Worm (Caenorhabditis elegans): ENCODE results near the gene T06C12.9.
"Not testable (repeated sequence)": the region's sequence is repeated elsewhere in the genome, so short reads cannot be mapped to it uniquely, and the experiment has no call there.

T06C12.9 gene

ce11 chrV:15885967-15886366 is at the start of gene T06C12.9:
TSS of gene T06C12.9 (minus strand) at chrV:15886067.
- no peak for TF ChIP-seq F13H6.1 (tag; optimal IDR thresholded peaks at IDR 0.05)
- TF ChIP-seq ets-4 (tag; optimal IDR thresholded peaks at IDR 0.05) = no peak
- no peak for TF ChIP-seq hlh-6 (tag; optimal IDR thresholded peaks at IDR 0.05)
- no peak for TF ChIP-seq nfya-1 (tag; optimal IDR thresholded peaks at IDR 0.05)
- TF ChIP-seq mec-3 (tag; optimal IDR thresholded peaks at IDR 0.05; ENCODE audit: borderline replicate concordance) = no peak
- no peak for TF ChIP-seq ztf-16 (tag; optimal IDR thresholded peaks at IDR 0.05)

- TF ChIP-seq unc-3 (GFP tag; conservative IDR thresholded peaks at IDR 0.05) (no peak), unc-3 (tag; optimal IDR thresholded peaks at IDR 0.05) (no peak), unc-42 (tag; optimal IDR thresholded peaks at IDR 0.05) (no peak), sdc-2 (tag; optimal IDR thresholded peaks at IDR 0.05) (no peak), ttx-3 (tag; optimal IDR thresholded peaks at IDR 0.05) (no peak), nhr-232 (tag; optimal IDR thresholded peaks at IDR 0.05) (no peak), ceh-18 (tag; optimal IDR thresholded peaks at IDR 0.05) (no peak), Y22D7AL.16 (tag; optimal IDR thresholded peaks at IDR 0.05) (no peak), pax-1 (tag; optimal IDR thresholded peaks at IDR 0.05) (no peak), tbx-7 (tag; optimal IDR thresholded peaks at IDR 0.05) (no peak), che-1 (tag; optimal IDR thresholded peaks at IDR 0.05) (no peak), F13H6.1 (tag; optimal IDR thresholded peaks at IDR 0.05) (no peak), sox-4 (tag; optimal IDR thresholded peaks at IDR 0.05) (no peak)
Observed at ce11 chrV:15932390-15932789, 46.5 kb upstream of the T06C12.9 start, which contains the start of gene srw-26. TSS of gene srw-26 (minus strand) at chrV:15932490.

- TF ChIP-seq odd-2 (tag; optimal IDR thresholded peaks at IDR 0.05); ceh-45 (GFP tag; IDR thresholded peaks at IDR 0.05); ceh-2 (tag; optimal IDR thresholded peaks at IDR 0.05): not testable (repeated sequence)
Observed at ce11 chrV:15929882-15930281, 44.0 kb upstream of the T06C12.9 start, which contains the start of gene srbc-77. TSS of gene srbc-77 (plus strand) at chrV:15930182.

ce11 chrV:15928325-15928724 is 42.5 kb upstream of the T06C12.9 start, which contains the start of gene pzf-1:
TSS of gene pzf-1 (minus strand) at chrV:15928425.
- TF ChIP-seq fkh-6 (tag; optimal IDR thresholded peaks at IDR 0.05) (no peak), dmd-4 (tag; optimal IDR thresholded peaks at IDR 0.05; ENCODE audit: borderline replicate concordance) (no peak), gmeb-2 (tag; optimal IDR thresholded peaks at IDR 0.05) (no peak), hlh-8 (tag; optimal IDR thresholded peaks at IDR 0.05) (no peak), T23F11.4 (GFP tag; optimal IDR thresholded peaks at IDR 0.05) (no peak), syd-9 (tag; optimal IDR thresholded peaks at IDR 0.05) (no peak), ceh-14 (tag; optimal IDR thresholded peaks at IDR 0.05) (no peak), tbx-2 (tag; optimal IDR thresholded peaks at IDR 0.05) (no peak), ceh-9 (tag; optimal IDR thresholded peaks at IDR 0.05) (no peak), ceh-48 (tag; optimal IDR thresholded peaks at IDR 0.05) (no peak), ceh-18 (tag; optimal IDR thresholded peaks at IDR 0.05) (no peak), sox-4 (tag; optimal IDR thresholded peaks at IDR 0.05) (no peak), pha-2 (tag; optimal IDR thresholded peaks at IDR 0.05) (no peak), ceh-34 (tag; optimal IDR thresholded peaks at IDR 0.05) (no peak), ztf-16 (tag; optimal IDR thresholded peaks at IDR 0.05) (no peak), hlh-30 (tag; optimal IDR thresholded peaks at IDR 0.05; ENCODE audit: insufficient read depth) (no peak), unc-86 (tag; optimal IDR thresholded peaks at IDR 0.05) (no peak), ceh-30 (tag; optimal IDR thresholded peaks at IDR 0.05) (no peak)

- TF ChIP-seq pax-1 (tag; optimal IDR thresholded peaks at IDR 0.05) = no peak
- no peak for TF ChIP-seq tbx-2 (tag; optimal IDR thresholded peaks at IDR 0.05)
- no peak for TF ChIP-seq pros-1 (tag; optimal IDR thresholded peaks at IDR 0.05)
- no peak for TF ChIP-seq C38D4.7 (GFP tag; optimal IDR thresholded peaks at IDR 0.05)
Observed at ce11 chrV:15924307-15924706, 38.4 kb upstream of the T06C12.9 start, which contains the start of gene nhr-108. TSS of gene nhr-108 (minus strand) at chrV:15924472.

All from whole organism, late embryonic.